Worm (Caenorhabditis elegans) whole organism, dauer: ENCODE results near the gene C27A2.8.

Experiments used
- unc-62 ChIP-seq: sonication (generic microtip); optimal IDR thresholded peaks from 2 replicates; lab custom pipeline; 2017; ENCODE audit warnings: missing biosample characterization, missing genetic modification reagents, missing genetic modification characterization

C27A2.8 gene

DNA sequence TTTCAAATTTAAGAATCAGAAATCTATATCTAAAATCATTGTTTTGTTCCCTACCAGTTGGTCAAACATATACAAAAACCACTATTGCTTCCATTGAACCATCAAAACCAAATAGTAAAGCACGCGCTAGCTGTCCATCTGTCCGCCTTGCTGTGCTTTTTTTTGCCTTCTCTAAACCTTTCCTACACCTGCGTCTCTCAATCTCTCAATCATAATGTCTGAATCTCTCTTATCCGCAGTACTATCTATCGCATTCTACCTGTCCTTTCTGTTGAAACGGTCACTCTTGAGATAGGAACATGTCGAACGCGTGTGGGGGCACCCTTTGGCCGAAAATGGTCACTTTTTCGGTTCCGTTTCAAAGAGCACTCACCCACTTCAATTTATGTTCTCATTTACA, 20.6 kb downstream of the C27A2.8 start:
- no peak for TF ChIP-seq unc-62 (GFP tag; lab: Kevin White, UChicago)

DNA sequence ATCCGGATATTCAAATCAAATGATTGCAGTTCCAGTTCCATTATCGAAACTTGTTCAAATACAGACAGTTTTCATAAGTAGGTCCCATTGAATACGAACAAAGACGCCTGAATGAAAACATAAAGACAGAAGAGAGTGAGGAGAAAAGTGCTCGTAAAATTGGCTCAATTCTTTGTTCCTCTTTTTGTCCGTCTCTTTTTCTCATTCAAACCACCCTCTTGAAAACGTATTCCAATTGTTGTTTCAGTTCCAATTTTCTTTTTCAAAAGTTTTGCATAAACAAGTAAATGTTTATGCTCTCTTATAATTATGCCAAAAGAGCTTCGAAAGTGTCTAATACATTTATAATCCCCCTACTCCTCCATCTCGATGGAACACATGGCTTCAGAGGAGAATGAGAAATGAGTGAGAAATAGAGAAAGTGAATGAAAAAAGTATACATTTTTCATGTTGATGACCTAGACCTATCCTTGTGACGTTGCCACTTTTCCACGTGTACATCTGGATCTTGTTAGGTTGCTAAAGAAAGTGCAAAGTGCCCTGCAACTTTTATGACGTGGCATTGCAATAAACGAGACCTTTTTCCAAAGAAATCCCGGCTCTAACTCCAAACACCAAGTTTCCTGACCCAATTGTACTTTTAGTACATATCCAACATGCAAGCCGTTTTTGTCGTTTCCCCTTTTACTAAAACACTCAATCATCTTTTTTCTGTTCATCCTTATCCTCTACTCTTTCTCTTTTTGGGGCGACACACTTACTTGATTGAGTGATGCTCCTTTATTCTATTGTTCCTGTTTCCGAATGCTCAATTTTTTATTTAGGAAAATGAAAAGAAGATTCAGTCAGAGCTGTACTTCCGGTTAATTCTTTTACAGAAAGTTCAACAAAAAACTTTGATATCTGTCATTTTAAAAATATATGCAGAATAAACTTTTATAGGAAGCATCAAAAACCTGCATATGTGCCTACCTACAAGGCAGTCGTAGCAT, 21.3 kb downstream of the C27A2.8 start:
- TF ChIP-seq unc-62 (GFP tag; lab: Kevin White, UChicago), result no peak

- no peak for TF ChIP-seq unc-62 (GFP tag; lab: Kevin White, UChicago)
Measured at ce11 chrII:5042381-5042930, 25.4 kb downstream of the C27A2.8 start.

DNA sequence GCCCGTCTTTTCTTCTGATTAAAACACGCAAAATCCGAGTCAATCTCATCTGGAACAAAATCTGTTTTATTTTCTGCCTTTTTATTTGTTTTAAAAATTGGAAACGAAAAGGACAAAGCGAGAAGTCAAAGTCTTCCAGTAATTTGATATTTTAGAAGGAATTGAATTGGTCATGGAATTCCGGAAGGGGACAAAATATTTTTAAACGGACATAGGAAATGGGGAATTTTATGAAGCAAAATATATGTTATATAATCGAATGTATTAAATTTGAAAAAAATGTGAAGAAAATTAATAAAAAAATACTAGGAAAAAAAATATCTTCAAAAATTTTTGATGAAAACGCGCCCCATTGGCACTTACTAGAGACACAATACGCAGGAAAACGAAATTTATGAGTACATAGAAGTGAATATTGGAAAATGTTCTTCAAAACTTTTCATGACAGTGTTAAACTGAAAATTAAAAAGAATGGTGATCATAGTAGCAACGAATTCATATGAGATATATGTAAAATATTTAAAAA, 27.1 kb downstream of the C27A2.8 start, which contains the start of gene F33G12.7:
Gene F33G12.7 (minus strand): TSS at position 51 of the 526 bp plus-strand sequence.
- no peak for TF ChIP-seq unc-62 (GFP tag; lab: Kevin White, UChicago)

ce11 chrII:5039912-5040311, 27.9 kb downstream of the C27A2.8 start, which contains the start of gene golg-2:
TSS of gene golg-2 (minus strand) at chrII:5040091.
- no peak for TF ChIP-seq unc-62 (GFP tag; lab: Kevin White, UChicago)

DNA sequence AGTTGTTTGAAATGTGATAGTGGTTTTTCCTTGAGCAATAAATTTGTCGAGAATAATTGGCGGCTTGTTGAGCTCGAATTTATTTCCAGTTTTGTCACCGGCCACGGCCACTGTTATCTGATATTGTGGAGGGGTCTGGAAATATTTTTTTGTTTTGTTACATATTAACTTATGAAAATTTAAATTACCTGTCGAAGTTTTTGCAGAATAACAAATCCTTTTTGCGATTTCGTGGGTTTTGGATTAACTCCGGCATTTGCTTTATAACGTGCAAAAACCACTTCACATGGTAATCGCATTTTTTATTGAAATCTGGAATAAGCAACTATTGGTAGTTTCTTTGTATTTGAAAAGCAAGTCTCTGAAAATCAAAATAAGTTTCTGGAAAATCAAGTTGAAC, 31.7 kb downstream of the C27A2.8 start, which contains the start of gene lrr-1:
Gene lrr-1 (minus strand): TSS at position 312 of the 400 bp plus-strand sequence.
- TF ChIP-seq unc-62 (GFP tag; lab: Kevin White, UChicago), result no peak

- TF ChIP-seq unc-62 (GFP tag; lab: Kevin White, UChicago), result no peak
Measured at ce11 chrII:5033935-5034334, 33.9 kb downstream of the C27A2.8 start, which contains the start of gene F33G12.3. TSS of gene F33G12.3 (minus strand) at chrII:5034035.

ce11 chrII:5032669-5033068, 35.2 kb downstream of the C27A2.8 start:
- TF ChIP-seq unc-62 (GFP tag; lab: Kevin White, UChicago), result no peak

DNA sequence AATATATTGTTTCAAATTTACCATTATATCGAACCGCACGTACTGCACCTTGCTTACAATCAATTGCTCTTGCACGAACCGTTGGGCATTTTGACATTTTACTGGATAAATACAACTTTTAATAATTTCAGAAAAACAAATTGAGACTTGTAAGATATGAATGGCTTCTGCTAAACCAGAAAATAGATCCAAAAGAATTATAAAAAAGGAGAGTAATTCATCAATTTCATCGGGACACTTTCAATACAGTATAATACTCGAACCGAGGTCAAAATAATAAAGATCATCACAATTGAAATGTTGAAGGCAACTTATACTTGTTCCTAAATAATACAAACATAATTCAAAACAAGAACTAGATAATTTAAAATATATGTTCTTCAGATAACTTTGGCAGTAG, 36.2 kb downstream of the C27A2.8 start, which contains the start of gene wdr-83:
Gene wdr-83 (minus strand): TSS at position 101 of the 400 bp plus-strand sequence.
- TF ChIP-seq unc-62 (GFP tag; lab: Kevin White, UChicago), result no peak

- no peak for TF ChIP-seq unc-62 (GFP tag; lab: Kevin White, UChicago)
Measured at ce11 chrII:5027952-5028351, 39.9 kb downstream of the C27A2.8 start.

DNA sequence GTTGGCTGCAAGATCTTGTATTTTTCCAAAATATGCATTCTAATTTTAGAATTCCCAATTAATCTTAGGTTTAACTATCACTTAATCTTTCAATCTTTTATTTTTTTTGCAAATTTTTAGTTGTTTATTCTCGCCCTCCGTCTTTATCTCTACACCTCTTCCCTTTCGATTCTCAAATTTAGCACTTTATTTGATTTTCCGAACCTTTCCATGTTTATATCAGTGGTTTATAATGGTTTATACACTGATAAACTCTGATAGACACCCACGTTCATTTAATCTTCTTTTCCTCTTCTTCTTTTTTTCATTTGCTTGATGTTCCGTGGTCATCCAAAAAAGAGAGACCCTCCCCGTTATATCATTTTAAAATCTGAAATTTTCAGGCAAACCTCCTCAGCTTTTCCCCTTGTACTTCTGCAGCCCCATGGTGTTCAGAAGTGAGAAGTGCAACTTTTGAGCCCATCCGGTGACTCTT, 45.4 kb downstream of the C27A2.8 start, which contains the start of the genes nsy-1 and F59A6.13:
Gene nsy-1 (plus strand): TSS at position 377 of the 475 bp plus-strand sequence.
Gene F59A6.13 (plus strand): TSS at position 425 of the 475 bp plus-strand sequence.
- TF ChIP-seq unc-62 (GFP tag; lab: Kevin White, UChicago), result no peak

ce11 chrII:5021518-5021917, 46.3 kb downstream of the C27A2.8 start:
- no peak for TF ChIP-seq unc-62 (GFP tag; lab: Kevin White, UChicago)

DNA sequence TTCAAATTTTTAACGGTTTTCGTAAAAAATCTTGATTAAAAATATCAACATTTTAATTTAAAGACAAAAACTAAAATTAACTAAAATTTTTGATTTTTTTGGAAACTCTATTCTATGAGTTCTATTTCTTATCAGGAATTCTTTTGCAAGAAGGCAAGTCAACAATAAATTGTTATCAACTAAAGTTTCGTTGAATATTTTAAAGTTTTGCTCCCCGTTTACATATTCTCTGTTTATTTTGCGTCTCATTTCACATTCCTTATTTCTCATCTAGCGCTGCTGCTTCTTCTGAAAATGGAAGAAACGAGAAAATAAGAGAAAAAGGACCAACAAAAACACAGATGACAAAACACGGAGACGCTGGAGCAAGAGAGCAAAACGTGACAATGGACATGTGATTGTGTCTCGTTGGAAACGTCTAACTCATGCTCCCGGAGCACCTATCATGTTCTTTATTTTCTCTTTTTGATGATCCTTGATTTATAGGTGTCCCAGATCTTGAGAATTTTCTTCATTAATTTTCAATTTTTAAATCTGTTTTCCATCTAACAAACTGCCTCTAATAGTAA, 47.2 kb downstream of the C27A2.8 start:
- TF ChIP-seq unc-62 (GFP tag; lab: Kevin White, UChicago), result no peak

ce11 chrII:5019389-5020108, 48.3 kb downstream of the C27A2.8 start:
- TF ChIP-seq unc-62 (GFP tag; lab: Kevin White, UChicago), result no peak

DNA sequence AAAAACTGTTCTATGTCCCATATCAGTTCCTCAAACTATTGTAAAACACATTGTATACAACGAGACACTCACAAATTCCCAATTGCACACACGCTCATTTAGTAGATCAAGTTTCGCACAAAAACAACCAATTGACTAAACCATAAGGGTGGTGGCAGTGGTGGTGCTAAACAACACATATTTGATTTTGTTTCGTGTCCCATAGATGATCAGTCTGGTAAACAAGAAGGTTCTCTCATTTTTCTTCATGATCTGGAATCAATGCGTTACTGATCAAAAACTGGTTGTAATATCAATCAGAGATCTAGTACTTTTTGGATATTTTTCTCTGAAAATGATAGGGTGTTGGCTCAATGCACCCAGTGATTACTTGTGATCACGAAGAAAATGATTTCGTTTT, 49.3 kb downstream of the C27A2.8 start:
- TF ChIP-seq unc-62 (GFP tag; lab: Kevin White, UChicago), result no peak
